Fruit fly (Drosophila melanogaster) whole organism, embryonic: Measurements from ENCODE around the gene mxc.

Source experiments
- Abd-B ChIP-seq: fragments of 200-800 bp; sonication (Bioruptor generic); optimal IDR thresholded peaks from 2 replicates; lab custom pipeline; 2018; ENCODE audit warnings: missing biosample characterization, mild to moderate bottlenecking, missing genetic modification characterization, moderate library complexity
- BEAF-32 ChIP-seq: fragments of 200-800 bp; sonication (Bioruptor generic); optimal IDR thresholded peaks from 3 replicates; lab custom pipeline; 2017; ENCODE audit warnings: missing biosample characterization, missing genetic modification characterization, mild to moderate bottlenecking, moderate library complexity, missing genetic modification reagents
- Bgb ChIP-seq: fragments of 200-800 bp; sonication (Bioruptor generic); IDR thresholded peaks from 2 replicates; pipeline ENCODE4 v1.3.6; 2022; ENCODE audit warnings: missing biosample characterization, missing genetic modification characterization; ENCODE audit not compliant: partially characterized antibody
- CG10267 ChIP-seq: fragments of 200-800 bp; sonication (Bioruptor generic); optimal IDR thresholded peaks from 2 replicates; lab custom pipeline; 2018; ENCODE audit warnings: missing biosample characterization, mild to moderate bottlenecking, missing genetic modification characterization, moderate library complexity
- CG13775 ChIP-seq: fragments of 200-800 bp; sonication (Bioruptor generic); optimal IDR thresholded peaks from 3 replicates; lab custom pipeline; 2017; ENCODE audit warnings: missing biosample characterization, mild to moderate bottlenecking, missing genetic modification characterization
- CG14860 ChIP-seq: fragments of 200-800 bp; sonication (Bioruptor generic); IDR thresholded peaks from 3 replicates; pipeline ENCODE4 v1.3.6; 2022; ENCODE audit warnings: missing biosample characterization, missing genetic modification characterization; ENCODE audit not compliant: partially characterized antibody
- CG16779 ChIP-seq: fragments of 200-800 bp; sonication (Bioruptor generic); IDR thresholded peaks from 2 replicates; pipeline ENCODE4 v1.3.6; 2022; ENCODE audit warnings: missing biosample characterization, missing genetic modification characterization
- CG17829 ChIP-seq: fragments of 200-800 bp; optimal IDR thresholded peaks from 2 replicates; lab custom pipeline; 2019; ENCODE audit warnings: missing biosample characterization, mild to moderate bottlenecking, missing genetic modification characterization, moderate library complexity
- CG18619 ChIP-seq: fragments of 200-800 bp; sonication (Bioruptor generic); optimal IDR thresholded peaks from 3 replicates; lab custom pipeline; 2017; ENCODE audit warnings: missing biosample characterization, mild to moderate bottlenecking, missing genetic modification characterization
- CG2875 ChIP-seq: fragments of 200-800 bp; sonication (Bioruptor generic); optimal IDR thresholded peaks from 2 replicates; lab custom pipeline; 2017; ENCODE audit warnings: missing biosample characterization, mild to moderate bottlenecking, missing genetic modification characterization, missing genetic modification reagents
- CG32772 ChIP-seq: fragments of 200-800 bp; sonication (Bioruptor generic); IDR thresholded peaks from 2 replicates; pipeline ENCODE4 v1.3.6; 2022; ENCODE audit warnings: missing biosample characterization, missing genetic modification characterization
- CG33213 ChIP-seq: fragments of 200-800 bp; sonication (Bioruptor generic); optimal IDR thresholded peaks from 3 replicates; lab custom pipeline; 2016; ENCODE audit warnings: missing biosample characterization, missing genetic modification characterization
- CG33557 ChIP-seq: fragments of 200-800 bp; sonication (Bioruptor generic); optimal IDR thresholded peaks from 2 replicates; lab custom pipeline; 2019; ENCODE audit warnings: missing biosample characterization, mild to moderate bottlenecking, missing genetic modification characterization, moderate library complexity
- CG34376 ChIP-seq: fragments of 200-800 bp; sonication (Bioruptor generic); optimal IDR thresholded peaks from 2 replicates; lab custom pipeline; 2018; ENCODE audit warnings: missing biosample characterization, mild to moderate bottlenecking, missing genetic modification characterization
- CG42726 ChIP-seq: fragments of 200-800 bp; sonication (Bioruptor generic); IDR thresholded peaks from 2 replicates; pipeline ENCODE4 v1.3.6; 2022; ENCODE audit warnings: missing biosample characterization, missing genetic modification characterization; ENCODE audit not compliant: partially characterized antibody
- CG4820 ChIP-seq: fragments of 200-800 bp; sonication (Bioruptor generic); optimal IDR thresholded peaks from 3 replicates; lab custom pipeline; 2016; ENCODE audit warnings: missing biosample characterization, missing genetic modification characterization
- CG5245 ChIP-seq: fragments of 200-800 bp; sonication (Bioruptor generic); optimal IDR thresholded peaks from 3 replicates; lab custom pipeline; 2016; ENCODE audit warnings: missing biosample characterization, missing genetic modification characterization
- CG7963 ChIP-seq: fragments of 200-800 bp; sonication (Bioruptor generic); IDR thresholded peaks from 3 replicates; pipeline ENCODE4 v1.3.6; 2022; ENCODE audit warnings: missing biosample characterization, missing genetic modification characterization; ENCODE audit not compliant: partially characterized antibody
- CG8359 ChIP-seq: fragments of 200-800 bp; sonication (Bioruptor generic); optimal IDR thresholded peaks from 2 replicates; lab custom pipeline; 2017; ENCODE audit warnings: missing biosample characterization, mild to moderate bottlenecking, missing genetic modification characterization, borderline replicate concordance
- CG9215 ChIP-seq: fragments of 200-800 bp; sonication (Bioruptor generic); IDR thresholded peaks from 2 replicates; pipeline ENCODE4 v1.3.6; 2022; ENCODE audit warnings: missing biosample characterization, missing genetic modification characterization
- CG9727 ChIP-seq: fragments of 200-800 bp; sonication (Bioruptor generic); optimal IDR thresholded peaks from 3 replicates; lab custom pipeline; 2017; ENCODE audit warnings: missing biosample characterization, mild to moderate bottlenecking, missing genetic modification characterization
- CG9817 ChIP-seq: fragments of 200-800 bp; sonication (Bioruptor generic); optimal IDR thresholded peaks from 2 replicates; lab custom pipeline; 2018; ENCODE audit warnings: missing biosample characterization, mild to moderate bottlenecking, missing genetic modification characterization, moderate library complexity
- CHES-1-like ChIP-seq: fragments of 200-800 bp; sonication (Bioruptor generic); optimal IDR thresholded peaks from 2 replicates; lab custom pipeline; 2016; ENCODE audit warnings: missing biosample characterization, missing genetic modification characterization
- Chrac-16 ChIP-seq: fragments of 200-800 bp; sonication (Bioruptor generic); optimal IDR thresholded peaks from 3 replicates; lab custom pipeline; 2016; ENCODE audit warnings: missing biosample characterization, missing genetic modification characterization
- Elba2 ChIP-seq: fragments of 200-800 bp; sonication (Bioruptor generic); optimal IDR thresholded peaks from 3 replicates; lab custom pipeline; 2016; ENCODE audit warnings: missing biosample characterization, missing genetic modification characterization
- Fer2 ChIP-seq: fragments of 200-800 bp; sonication (Bioruptor generic); optimal IDR thresholded peaks from 2 replicates; lab custom pipeline; 2018; ENCODE audit warnings: missing biosample characterization, mild to moderate bottlenecking, missing genetic modification characterization, moderate library complexity
- HmgZ ChIP-seq: fragments of 200-800 bp; sonication (Bioruptor generic); optimal IDR thresholded peaks from 2 replicates; lab custom pipeline; 2018; ENCODE audit warnings: missing biosample characterization, mild to moderate bottlenecking, missing genetic modification characterization
- Kr ChIP-seq: fragments of 200-800 bp; sonication (Bioruptor generic); optimal IDR thresholded peaks from 2 replicates; lab custom pipeline; 2017; ENCODE audit warnings: missing biosample characterization, mild to moderate bottlenecking, missing genetic modification characterization
- MBD-R2 ChIP-seq: fragments of 200-800 bp; sonication (Bioruptor generic); IDR thresholded peaks from 2 replicates; pipeline ENCODE4 v1.3.6; 2022; ENCODE audit warnings: missing biosample characterization, missing genetic modification characterization
- NK7.1 ChIP-seq: fragments of 200-800 bp; sonication (Bioruptor generic); optimal IDR thresholded peaks from 3 replicates; lab custom pipeline; 2016; ENCODE audit warnings: missing biosample characterization, missing genetic modification characterization
- Opbp ChIP-seq: fragments of 200-800 bp; sonication (Bioruptor generic); IDR thresholded peaks from 3 replicates; pipeline ENCODE4 v1.3.6; 2022; ENCODE audit warnings: missing biosample characterization, missing genetic modification characterization; ENCODE audit not compliant: partially characterized antibody
- Tbp ChIP-seq: fragments of >200 bp; optimal IDR thresholded peaks from 2 replicates; lab custom pipeline; 2018; ENCODE audit warnings: missing biosample characterization, missing genetic modification characterization
- aop ChIP-seq: fragments of 200-800 bp; sonication (Bioruptor generic); IDR thresholded peaks from 2 replicates; pipeline ENCODE4 v1.3.6; 2022; ENCODE audit warnings: missing biosample characterization, missing genetic modification characterization
- ap ChIP-seq: fragments of 200-800 bp; sonication (Bioruptor generic); IDR thresholded peaks from 2 replicates; pipeline ENCODE4 v1.3.6; 2022; ENCODE audit warnings: missing biosample characterization, missing genetic modification characterization
- cas ChIP-seq: fragments of 200-800 bp; sonication (Bioruptor generic); IDR thresholded peaks from 2 replicates; pipeline ENCODE4 v1.3.6; 2022; ENCODE audit warnings: missing biosample characterization, missing genetic modification characterization
- corto ChIP-seq: fragments of 200-800 bp; sonication (Bioruptor generic); optimal IDR thresholded peaks from 2 replicates; lab custom pipeline; 2016; ENCODE audit warnings: missing biosample characterization, mild to moderate bottlenecking, missing genetic modification characterization, moderate library complexity
- dan ChIP-seq: fragments of 200-800 bp; sonication (Bioruptor generic); IDR thresholded peaks from 2 replicates; pipeline ENCODE4 v1.3.6; 2022; ENCODE audit warnings: missing biosample characterization, missing genetic modification characterization
- eyg ChIP-seq: fragments of 200-800 bp; sonication (Bioruptor generic); optimal IDR thresholded peaks from 3 replicates; lab custom pipeline; 2016; ENCODE audit warnings: missing biosample characterization, missing genetic modification characterization
- gce ChIP-seq: fragments of 200-800 bp; sonication (Bioruptor generic); IDR thresholded peaks from 3 replicates; pipeline ENCODE4 v1.3.6; 2022; ENCODE audit warnings: missing biosample characterization, missing genetic modification characterization
- gt ChIP-seq: fragments of 200-800 bp; sonication (Bioruptor generic); IDR thresholded peaks from 2 replicates; pipeline ENCODE4 v1.3.6; 2022; ENCODE audit warnings: missing biosample characterization, missing genetic modification characterization
- hbn ChIP-seq: fragments of 200-800 bp; sonication (Bioruptor generic); IDR thresholded peaks from 2 replicates; pipeline ENCODE4 v1.3.6; 2022; ENCODE audit warnings: missing biosample characterization, missing genetic modification characterization; ENCODE audit not compliant: partially characterized antibody
- her ChIP-seq: fragments of 200-800 bp; sonication (Bioruptor generic); optimal IDR thresholded peaks from 2 replicates; lab custom pipeline; 2016; ENCODE audit warnings: missing biosample characterization, missing genetic modification characterization
- jumu ChIP-seq: fragments of 200-800 bp; sonication (Bioruptor generic); optimal IDR thresholded peaks from 3 replicates; lab custom pipeline; 2016; ENCODE audit warnings: missing biosample characterization, missing genetic modification characterization
- otp ChIP-seq: fragments of 200-800 bp; sonication (Bioruptor generic); IDR thresholded peaks from 3 replicates; pipeline ENCODE4, ENCODE4 v1.3.6; 2022; ENCODE audit warnings: missing biosample characterization, missing genetic modification characterization
- seq ChIP-seq: fragments of 200-800 bp; sonication (Bioruptor generic); IDR thresholded peaks from 2 replicates; pipeline ENCODE4 v1.3.6; 2022; ENCODE audit warnings: missing biosample characterization, missing genetic modification characterization
- shn ChIP-seq: fragments of 200-800 bp; sonication (Bioruptor generic); optimal IDR thresholded peaks from 3 replicates; lab custom pipeline; 2016; ENCODE audit warnings: missing biosample characterization, missing genetic modification characterization
- stwl ChIP-seq: fragments of 200-800 bp; sonication (Bioruptor generic); optimal IDR thresholded peaks from 3 replicates; lab custom pipeline; 2018; ENCODE audit warnings: missing biosample characterization, mild to moderate bottlenecking, missing genetic modification characterization, moderate library complexity
- toy ChIP-seq: fragments of 200-800 bp; sonication (Bioruptor generic); IDR thresholded peaks from 2 replicates; pipeline ENCODE4 v1.3.6; 2022; ENCODE audit warnings: missing biosample characterization, missing genetic modification characterization
- vvl ChIP-seq: fragments of 200-800 bp; sonication (Bioruptor generic); IDR thresholded peaks from 2 replicates; pipeline ENCODE4 v1.3.6; 2022; ENCODE audit warnings: missing biosample characterization, missing genetic modification characterization
- zfh1 ChIP-seq: fragments of 200-800 bp; sonication (Bioruptor generic); IDR thresholded peaks from 3 replicates; pipeline ENCODE4 v1.3.6; 2022; ENCODE audit warnings: missing biosample characterization, missing genetic modification characterization
- zfh2 ChIP-seq: fragments of 200-800 bp; sonication (Bioruptor generic); optimal IDR thresholded peaks from 2 replicates; lab custom pipeline; 2016; ENCODE audit warnings: missing biosample characterization, missing genetic modification characterization

The mxc gene

DNA sequence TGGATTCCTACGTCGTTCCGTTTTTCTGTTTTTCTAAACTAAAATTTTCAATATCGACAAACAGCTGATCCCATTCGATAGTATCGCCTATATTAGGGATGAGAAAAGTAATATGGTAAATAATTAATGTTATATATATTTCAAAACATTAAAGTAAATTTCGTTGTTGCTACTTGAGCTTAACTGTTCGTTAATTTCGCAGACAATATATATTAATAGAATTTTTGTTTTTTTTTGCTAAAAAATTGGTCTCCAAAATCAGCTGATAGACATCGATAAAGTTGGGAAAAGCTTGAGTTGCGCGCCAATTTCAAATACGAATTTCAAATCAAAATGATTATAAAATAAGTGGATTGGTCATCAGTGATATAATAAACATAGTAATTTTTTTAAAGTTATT lies 46.9 kb downstream of the mxc start, which contains the start of gene CG12118 (continued):
- TF ChIP-seq CG16779 (GFP tag; lab: Robert Waterston, UW) (no peak), Bgb (GFP tag; lab: Robert Waterston, UW) (peak; percentile 91), CG33557 (GFP tag; lab: Kevin White, UChicago) (peak; percentile 64), CG8359 (GFP tag; lab: Kevin White, UChicago) (no peak), Tbp (no peak), stwl (peak; percentile 35), CG9817 (tag; lab: Kevin White, UChicago) (peak; percentile 74), jumu (no peak), CG18619 (GFP tag; lab: Kevin White, UChicago) (peak; percentile 57), CG13775 (GFP tag; lab: Kevin White, UChicago) (peak; percentile 80), CG42726 (GFP tag; lab: Robert Waterston, UW) (peak; percentile 70; the same call in 1 of the 2 replicates), otp (peak; percentile 73; the same call in 2 of the 3 replicates), HmgZ (peak; percentile 42), CG9727 (GFP tag; lab: Kevin White, UChicago) (peak; percentile 84), cas (GFP tag; lab: Robert Waterston, UW) (peak; percentile 55; the same call in 1 of the 2 replicates), NK7.1 (GFP tag; lab: Kevin White, UChicago) (no peak), vvl (peak; percentile 91), shn (GFP tag; lab: Kevin White, UChicago) (no peak), CG9215 (GFP tag; lab: Robert Waterston, UW) (peak; percentile 60), CG4820 (GFP tag; lab: Kevin White, UChicago) (peak; percentile 65), seq (GFP tag; lab: Robert Waterston, UW) (peak; percentile 73), CG17829 (tag; lab: Kevin White, UChicago) (peak; percentile 74), dan (GFP tag; lab: Robert Waterston, UW) (no peak), CG7963 (GFP tag; lab: Robert Waterston, UW) (peak; percentile 81), Elba2 (GFP tag; lab: Kevin White, UChicago) (peak; percentile 23), her (GFP tag; lab: Kevin White, UChicago) (no peak), CG5245 (peak; percentile 67), Chrac-16 (GFP tag; lab: Kevin White, UChicago) (peak; percentile 86), corto (GFP tag; lab: Kevin White, UChicago) (peak; percentile 68), CHES-1-like (GFP tag; lab: Kevin White, UChicago) (peak; percentile 15), Opbp (GFP tag; lab: Robert Waterston, UW) (peak; percentile 85), Abd-B (GFP tag; lab: Kevin White, UChicago) (peak; percentile 63), CG10267 (peak; percentile 81), zfh2 (GFP tag; lab: Kevin White, UChicago) (peak; percentile 69), zfh1 (GFP tag; lab: Robert Waterston, UW) (peak; percentile 89), ap (GFP tag; lab: Robert Waterston, UW) (peak; percentile 61; the same call in 1 of the 2 replicates), toy (GFP tag; lab: Robert Waterston, UW) (no peak), CG34376 (GFP tag; lab: Kevin White, UChicago) (peak; percentile 27), hbn (GFP tag; lab: Robert Waterston, UW) (peak; percentile 81), CG32772 (GFP tag; lab: Robert Waterston, UW) (peak; percentile 75), Fer2 (tag; lab: Kevin White, UChicago) (peak; percentile 55), gce (GFP tag; lab: Robert Waterston, UW) (no peak), gt (GFP tag; lab: Robert Waterston, UW) (no peak), aop (no peak), CG33213 (GFP tag; lab: Kevin White, UChicago) (no peak), Kr (no peak), CG14860 (peak; percentile 78), BEAF-32 (peak; percentile 89), MBD-R2 (peak; percentile 87), eyg (GFP tag; lab: Kevin White, UChicago) (no peak), CG2875 (GFP tag; lab: Kevin White, UChicago) (peak; percentile 44)
